Worm (Caenorhabditis elegans) whole organism, L4 larva: ENCODE results near the gene mip-2.
A peak's percentile ranks its signal among the peaks of the same experiment; 100 is the strongest.

ENCODE experiments used
- F49E8.2 ChIP-seq: sonication (generic microtip); optimal IDR thresholded peaks from 2 replicates; lab custom pipeline; 2016; ENCODE audit warnings: missing compliant biosample characterization, mild to moderate bottlenecking, missing genetic modification characterization, borderline replicate concordance
- T26A8.4 ChIP-seq: fragments of 200-800 bp; sonication (Bioruptor generic); IDR thresholded peaks from 2 replicates; pipeline ENCODE4 v1.3.6; 2022; ENCODE audit warnings: missing genetic modification characterization, missing compliant biosample characterization
- Y75B8A.6 ChIP-seq: fragments of 200-800 bp; sonication (Bioruptor generic); IDR thresholded peaks from 2 replicates; pipeline ENCODE4 v1.3.6; 2022; ENCODE audit warnings: missing genetic modification reagents, missing genetic modification characterization, missing compliant biosample characterization
- ZK546.5 ChIP-seq, 2 experiments: sonication (generic microtip); optimal IDR thresholded peaks; 2 replicates each; lab custom pipeline; 2017; ENCODE audit warnings: missing biosample characterization in 2 of 2, missing genetic modification characterization in 2 of 2
- ama-1 ChIP-seq: fragments of 150-350 bp; optimal IDR thresholded peaks from 2 replicates; lab custom pipeline; 2014; ENCODE audit warnings: inconsistent platforms, mixed read lengths
- ceh-32 ChIP-seq: sonication (generic microtip); optimal IDR thresholded peaks from 2 replicates; lab custom pipeline; 2016; ENCODE audit warnings: mild to moderate bottlenecking, missing genetic modification characterization, missing compliant biosample characterization; ENCODE audit not compliant: poor library complexity
- ceh-62 ChIP-seq: sonication (generic microtip); optimal IDR thresholded peaks from 2 replicates; lab custom pipeline; 2017; ENCODE audit warnings: missing biosample characterization, missing genetic modification characterization
- ceh-82 ChIP-seq: sonication (generic microtip); optimal IDR thresholded peaks from 2 replicates; lab custom pipeline; 2017; ENCODE audit warnings: missing biosample characterization, missing genetic modification characterization
- ctbp-1 ChIP-seq: fragments of 200-800 bp; sonication (Bioruptor generic); IDR thresholded peaks from 2 replicates; pipeline ENCODE4 v1.3.6; 2022; ENCODE audit warnings: missing genetic modification reagents, missing genetic modification characterization, missing compliant biosample characterization
- dmd-9 ChIP-seq: fragments of 200-800 bp; sonication (Bioruptor generic); IDR thresholded peaks from 2 replicates; pipeline ENCODE4 v1.3.6; 2022; ENCODE audit warnings: missing genetic modification reagents, missing genetic modification characterization, missing compliant biosample characterization
- dpl-1 ChIP-seq: fragments of 150-350 bp; optimal IDR thresholded peaks from 2 replicates; lab custom pipeline; 2014; ENCODE audit warnings: missing biosample characterization, missing genetic modification reagents, missing genetic modification characterization
- duxl-1 ChIP-seq: sonication (generic microtip); optimal IDR thresholded peaks from 2 replicates; lab custom pipeline; 2016; ENCODE audit warnings: mild to moderate bottlenecking, missing genetic modification characterization, moderate library complexity, missing compliant biosample characterization; ENCODE audit not compliant: poor library complexity
- dve-1 ChIP-seq: sonication (generic microtip); optimal IDR thresholded peaks from 2 replicates; lab custom pipeline; 2017; ENCODE audit warnings: antibody characterized with exemption, mild to moderate bottlenecking, missing genetic modification characterization, missing compliant biosample characterization; ENCODE audit not compliant: insufficient read depth
- hif-1 ChIP-seq, 2 experiments: sonication (generic microtip); optimal IDR thresholded peaks; 2 replicates each; lab custom pipeline; 2016 to 2017; ENCODE audit warnings: missing compliant biosample characterization in 2 of 2, missing genetic modification characterization in 2 of 2, missing genetic modification reagents in 2 of 2, missing genotype in 2 of 2, mild to moderate bottlenecking in 1 of 2
- hlh-11 ChIP-seq: fragments of 200-800 bp; sonication (Bioruptor generic); optimal IDR thresholded peaks from 2 replicates; lab custom pipeline; 2018; ENCODE audit warnings: mild to moderate bottlenecking, missing genetic modification characterization, missing compliant biosample characterization
- hlh-30 ChIP-seq: sonication (generic microtip); optimal IDR thresholded peaks from 2 replicates; lab custom pipeline; 2017; ENCODE audit warnings: antibody characterized with exemption, mild to moderate bottlenecking, missing genetic modification characterization, missing compliant biosample characterization; ENCODE audit not compliant: insufficient read depth
- hmg-1.1 ChIP-seq: fragments of 200-800 bp; sonication (Bioruptor generic); IDR thresholded peaks from 2 replicates; pipeline ENCODE4 v1.3.6; 2022; ENCODE audit warnings: missing genetic modification reagents, missing genetic modification characterization, missing compliant biosample characterization
- jun-1 ChIP-seq: fragments of 150-350 bp; optimal IDR thresholded peaks from 2 replicates; lab custom pipeline; 2014; ENCODE audit warnings: missing biosample characterization, missing genetic modification reagents, missing genetic modification characterization
- lim-7 ChIP-seq: fragments of 200-800 bp; sonication (Bioruptor generic); IDR thresholded peaks from 2 replicates; pipeline ENCODE4 v1.3.6; 2022; ENCODE audit warnings: missing genetic modification characterization, missing compliant biosample characterization
- lin-1 ChIP-seq: fragments of 200-800 bp; sonication (Bioruptor generic); IDR thresholded peaks from 2 replicates; pipeline ENCODE4 v1.3.6; 2022; ENCODE audit warnings: missing genetic modification reagents, missing genetic modification characterization, missing compliant biosample characterization
- lin-13 ChIP-seq: fragments of 150-350 bp; optimal IDR thresholded peaks from 2 replicates; lab custom pipeline; 2014; ENCODE audit warnings: missing biosample characterization, missing genetic modification reagents, missing genetic modification characterization
- lin-15B ChIP-seq: fragments of 150-350 bp; sonication (generic microtip); optimal IDR thresholded peaks from 3 replicates; lab custom pipeline; 2014; ENCODE audit warnings: missing biosample characterization, missing genetic modification characterization
- lin-39 ChIP-seq: fragments of 150-350 bp; optimal IDR thresholded peaks from 2 replicates; lab custom pipeline; 2014; ENCODE audit warnings: missing biosample characterization, missing genetic modification reagents, missing genetic modification characterization
- lsy-2 ChIP-seq, 2 experiments: fragments of 150-350 bp in 1 of 2; sonication (generic microtip) in 1 of 2; optimal IDR thresholded peaks; 2 replicates each; lab custom pipeline; 2014 to 2017; ENCODE audit warnings: missing biosample characterization in 2 of 2, missing genetic modification characterization in 2 of 2
- mdt-29 ChIP-seq: fragments of 200-800 bp; sonication (Bioruptor generic); IDR thresholded peaks from 2 replicates; pipeline ENCODE4 v1.3.6; 2022; ENCODE audit warnings: missing genetic modification reagents, missing genetic modification characterization, missing compliant biosample characterization
- mep-1 ChIP-seq: fragments of 150-350 bp; sonication (generic microtip); optimal IDR thresholded peaks from 3 replicates; lab custom pipeline; 2014; ENCODE audit warnings: missing biosample characterization, missing genetic modification characterization
- mxl-2 ChIP-seq: fragments of 200-800 bp; sonication (Bioruptor generic); conservative IDR thresholded peaks from 2 replicates; pipeline ENCODE4 v1.3.6; 2022; ENCODE audit warnings: missing genetic modification reagents, missing genetic modification characterization, missing compliant biosample characterization
- mxl-3 ChIP-seq: fragments of 200-800 bp; sonication (Bioruptor generic); optimal IDR thresholded peaks from 2 replicates; lab custom pipeline; 2018; ENCODE audit warnings: mild to moderate bottlenecking, missing genetic modification characterization, missing compliant biosample characterization
- nhr-10 ChIP-seq: fragments of 150-350 bp; optimal IDR thresholded peaks from 2 replicates; lab custom pipeline; 2014; ENCODE audit warnings: missing biosample characterization, missing genetic modification characterization
- nhr-102 ChIP-seq: sonication (generic microtip); optimal IDR thresholded peaks from 2 replicates; lab custom pipeline; 2016; ENCODE audit warnings: mild to moderate bottlenecking, missing genetic modification characterization, moderate library complexity, missing compliant biosample characterization
- nhr-237 ChIP-seq: sonication (generic microtip); optimal IDR thresholded peaks from 2 replicates; lab custom pipeline; 2017; ENCODE audit warnings: missing biosample characterization, missing genetic modification characterization
- nhr-28 ChIP-seq: fragments of 150-350 bp; optimal IDR thresholded peaks from 2 replicates; lab custom pipeline; 2014; ENCODE audit warnings: missing biosample characterization, missing genetic modification characterization
- nhr-41 ChIP-seq: fragments of 200-800 bp; sonication (Bioruptor generic); IDR thresholded peaks from 2 replicates; pipeline ENCODE4 v1.3.6; 2022; ENCODE audit warnings: missing genetic modification reagents, missing genetic modification characterization, missing compliant biosample characterization
- nhr-6 ChIP-seq: fragments of 150-350 bp; optimal IDR thresholded peaks from 2 replicates; lab custom pipeline; 2014; ENCODE audit warnings: missing biosample characterization, missing genetic modification characterization
- nhr-77 ChIP-seq: fragments of 150-350 bp; optimal IDR thresholded peaks from 2 replicates; lab custom pipeline; 2014; ENCODE audit warnings: missing biosample characterization, missing genetic modification characterization
- saeg-2 ChIP-seq: fragments of 200-800 bp; sonication (Bioruptor generic); IDR thresholded peaks from 2 replicates; pipeline ENCODE4 v1.3.6; 2022; ENCODE audit warnings: missing genetic modification reagents, missing genetic modification characterization, missing compliant biosample characterization
- set-16 ChIP-seq: fragments of 200-800 bp; sonication (Bioruptor generic); IDR thresholded peaks from 2 replicates; pipeline ENCODE4 v1.3.6; 2022; ENCODE audit warnings: missing genetic modification reagents, missing genetic modification characterization, missing compliant biosample characterization
- spr-1 ChIP-seq: sonication (generic microtip); optimal IDR thresholded peaks from 2 replicates; lab custom pipeline; 2016; ENCODE audit warnings: mild to moderate bottlenecking, missing genetic modification characterization, missing compliant biosample characterization
- spr-3 ChIP-seq: fragments of 200-800 bp; sonication (Bioruptor generic); optimal IDR thresholded peaks from 2 replicates; lab custom pipeline; 2018; ENCODE audit warnings: mild to moderate bottlenecking, missing genetic modification characterization, missing compliant biosample characterization
- tra-1 ChIP-seq: fragments of 200-800 bp; sonication (Bioruptor generic); IDR thresholded peaks from 2 replicates; pipeline ENCODE4 v1.3.6; 2022; ENCODE audit warnings: missing genetic modification reagents, missing genetic modification characterization, missing compliant biosample characterization
- unc-62 ChIP-seq, 3 experiments: fragments of 150-350 bp in 1 of 3; sonication (generic microtip); optimal IDR thresholded peaks in 2 of 3; peaks in 1 of 3; 1 replicate in 1 of 3; 2 replicates in 2 of 3; lab custom pipeline; 2014 to 2017; ENCODE audit warnings: missing biosample characterization in 3 of 3, missing genetic modification characterization in 3 of 3, missing genetic modification reagents in 3 of 3, missing genotype in 1 of 3
- zfp-2 ChIP-seq: sonication (generic microtip); optimal IDR thresholded peaks from 2 replicates; lab custom pipeline; 2016; ENCODE audit warnings: mild to moderate bottlenecking, missing genetic modification characterization, missing compliant biosample characterization
- zfp-3 ChIP-seq: fragments of 200-800 bp; sonication (Bioruptor generic); conservative IDR thresholded peaks from 2 replicates; pipeline ENCODE4 v1.3.6; 2022; ENCODE audit warnings: missing genetic modification reagents, missing genetic modification characterization, missing compliant biosample characterization
- zip-11 ChIP-seq: fragments of 200-800 bp; sonication (Bioruptor generic); IDR thresholded peaks from 2 replicates; pipeline ENCODE4 v1.3.6; 2022; ENCODE audit warnings: missing genetic modification characterization, missing compliant biosample characterization

The mip-2 gene

ce11 chrV:13656346-13657254, 15.2 kb downstream of the mip-2 start (continued):
- TF ChIP-seq hif-1 (tag; optimal IDR thresholded peaks at IDR 0.05; lab: Kevin White, UChicago) (peak; percentile 6 to 44), duxl-1 (peak; percentile 8), ceh-62 (tag; lab: Kevin White, UChicago) (no peak), zfp-3 (GFP tag; lab: Robert Waterston, UW) (peak; percentile 80), hlh-11 (peak; percentile 96), mxl-3 (GFP tag; lab: Kevin White, UChicago) (peak; percentile 94), ceh-32 (no peak), ama-1 (lab: Kevin White, UChicago) (peak; percentile 91), F49E8.2 (tag; lab: Kevin White, UChicago) (no peak), saeg-2 (peak; percentile 52), lin-15B (no peak), lsy-2 (tag; optimal IDR thresholded peaks at IDR 0.05; lab: Kevin White, UChicago) (peak; percentile 46 to 51), nhr-28 (tag; lab: Kevin White, UChicago) (peak; percentile 97), Y75B8A.6 (GFP tag; lab: Robert Waterston, UW) (0 out of 2 replicates have a peak, but pooled peaks have one; percentile 20), jun-1 (tag; lab: Kevin White, UChicago) (peak; percentile 5), nhr-41 (GFP tag; lab: Robert Waterston, UW) (peak; percentile 91; the same call in 1 of the 2 replicates), T26A8.4 (GFP tag; lab: Robert Waterston, UW) (peak; percentile 38; the same call in 1 of the 2 replicates), ceh-82 (tag; lab: Kevin White, UChicago) (no peak), spr-3 (peak; percentile 29), ZK546.5 (tag; optimal IDR thresholded peaks at IDR 0.05; lab: Kevin White, UChicago) (no peak), unc-62 (GFP tag; optimal IDR thresholded peaks at IDR 0.05 in 1 of 2; lab: Kevin White, UChicago) (peak in 1 of 2 experiments; percentile 92), unc-62 (tag; optimal IDR thresholded peaks at IDR 0.05; lab: Kevin White, UChicago) (no peak), set-16 (GFP tag; lab: Robert Waterston, UW) (peak; percentile 28; the same call in 1 of the 2 replicates), nhr-10 (tag; lab: Kevin White, UChicago) (peak; percentile 84), nhr-6 (tag; lab: Kevin White, UChicago) (peak; percentile 56), dpl-1 (peak; percentile 40), mdt-29 (GFP tag; lab: Robert Waterston, UW) (peak; percentile 74), zip-11 (GFP tag; lab: Robert Waterston, UW) (no peak), spr-1 (peak; percentile 9), dmd-9 (GFP tag; lab: Robert Waterston, UW) (no peak), hlh-30 (tag; lab: Kevin White, UChicago) (peak; percentile 83), nhr-77 (tag; lab: Kevin White, UChicago) (peak; percentile 66), nhr-237 (tag; lab: Kevin White, UChicago) (no peak), lin-13 (GFP tag; lab: Kevin White, UChicago) (peak; percentile 77), nhr-102 (tag; lab: Kevin White, UChicago) (peak; percentile 86), tra-1 (peak; percentile 78; the same call in 1 of the 2 replicates), mep-1 (peak; percentile 80), hmg-1.1 (0 out of 2 replicates have a peak, but pooled peaks have one; percentile 24), ctbp-1 (GFP tag; lab: Robert Waterston, UW) (no peak), zfp-2 (tag; lab: Kevin White, UChicago) (no peak), lin-1 (GFP tag; lab: Robert Waterston, UW) (peak; percentile 70), lim-7 (GFP tag; lab: Robert Waterston, UW) (0 out of 2 replicates have a peak, but pooled peaks have one; percentile 35), mxl-2 (GFP tag; lab: Robert Waterston, UW) (0 out of 2 replicates have a peak, but pooled peaks have one; percentile 7), lin-39 (no peak), dve-1 (peak; percentile 93)
